Worm (Caenorhabditis elegans) whole organism, L1 larva: ENCODE measurements around the gene R05D3.8.

Experiments
- C16A3.4 ChIP-seq: fragments of 150-350 bp; optimal IDR thresholded peaks from 2 replicates; lab custom pipeline; 2014; ENCODE audit warnings: missing biosample characterization, missing genetic modification characterization
- F16B12.6 ChIP-seq: fragments of 150-350 bp; optimal IDR thresholded peaks from 2 replicates; lab custom pipeline; 2014; ENCODE audit warnings: missing biosample characterization, missing genetic modification characterization
- aha-1 ChIP-seq: fragments of 150-350 bp; optimal IDR thresholded peaks from 2 replicates; lab custom pipeline; 2014; ENCODE audit warnings: missing biosample characterization, missing genetic modification characterization
- alr-1 ChIP-seq: fragments of 200-800 bp; sonication (Bioruptor generic); optimal IDR thresholded peaks from 2 replicates; lab custom pipeline; 2018; ENCODE audit warnings: borderline replicate concordance, mild to moderate bottlenecking, missing genetic modification characterization, missing compliant biosample characterization
- blmp-1 ChIP-seq: fragments of 150-350 bp; optimal IDR thresholded peaks from 2 replicates; lab custom pipeline; 2014; ENCODE audit warnings: missing biosample characterization, missing genetic modification characterization
- ceh-63 ChIP-seq: fragments of 200-800 bp; sonication (Bioruptor generic); optimal IDR thresholded peaks from 2 replicates; lab custom pipeline; 2018; ENCODE audit warnings: mild to moderate bottlenecking, missing genetic modification characterization, missing compliant biosample characterization
- ceh-88 ChIP-seq: fragments of 200-800 bp; sonication (Bioruptor generic); IDR thresholded peaks from 2 replicates; pipeline ENCODE4 v1.3.6; 2022; ENCODE audit warnings: missing genetic modification characterization, missing compliant biosample characterization
- ceh-90 ChIP-seq: sonication (generic microtip); optimal IDR thresholded peaks from 2 replicates; lab custom pipeline; 2016; ENCODE audit warnings: missing genetic modification characterization, missing compliant biosample characterization
- dsc-1 ChIP-seq: sonication (generic microtip); optimal IDR thresholded peaks from 2 replicates; lab custom pipeline; 2016; ENCODE audit warnings: mild to moderate bottlenecking, missing genetic modification characterization, missing compliant biosample characterization
- efl-1 ChIP-seq, 4 experiments: fragments of 150-350 bp; optimal IDR thresholded peaks in 3 of 4; peaks in 1 of 4; 1 replicate in 1 of 4; 2 replicates in 3 of 4; lab custom pipeline; 2014; ENCODE audit warnings: missing biosample characterization in 2 of 4, missing genetic modification characterization in 2 of 4, missing genetic modification reagents in 2 of 4
- elt-2 ChIP-seq: sonication (generic microtip); optimal IDR thresholded peaks from 2 replicates; lab custom pipeline; 2016; ENCODE audit warnings: missing genetic modification characterization, mild to moderate bottlenecking, inconsistent platforms, missing compliant biosample characterization, missing genetic modification reagents
- elt-3 ChIP-seq, 6 experiments: fragments of 150-350 bp in 1 of 6; sonication (generic microtip); optimal IDR thresholded peaks; 2 replicates each; lab custom pipeline; 2017 to 2018; ENCODE audit warnings: missing biosample characterization in 6 of 6, missing genetic modification characterization in 6 of 6, inconsistent platforms in 1 of 6
- fkh-10 ChIP-seq: sonication (generic microtip); optimal IDR thresholded peaks from 2 replicates; lab custom pipeline; 2017; ENCODE audit warnings: missing biosample characterization, missing genetic modification reagents, missing genetic modification characterization
- hlh-4 ChIP-seq: sonication (generic microtip); optimal IDR thresholded peaks from 2 replicates; lab custom pipeline; 2016; ENCODE audit warnings: mild to moderate bottlenecking, missing genetic modification characterization, missing compliant biosample characterization
- hpl-2 ChIP-seq: fragments of 150-350 bp; optimal IDR thresholded peaks from 2 replicates; lab custom pipeline; 2014; ENCODE audit warnings: missing biosample characterization, missing genetic modification reagents, missing genetic modification characterization
- irx-1 ChIP-seq: sonication (generic microtip); optimal IDR thresholded peaks from 2 replicates; lab custom pipeline; 2016; ENCODE audit warnings: missing genetic modification characterization, missing compliant biosample characterization
- jun-1 ChIP-seq: fragments of 150-350 bp; optimal IDR thresholded peaks from 2 replicates; lab custom pipeline; 2014; ENCODE audit warnings: missing biosample characterization, missing genetic modification reagents, missing genetic modification characterization
- lin-14 ChIP-seq: fragments of 200-800 bp; sonication (Bioruptor generic); optimal IDR thresholded peaks from 2 replicates; lab custom pipeline; 2018; ENCODE audit warnings: mild to moderate bottlenecking, missing genetic modification characterization, moderate library complexity, missing compliant biosample characterization
- lin-15B ChIP-seq: fragments of 150-350 bp; sonication (generic microtip); optimal IDR thresholded peaks from 3 replicates; lab custom pipeline; 2014; ENCODE audit warnings: missing biosample characterization, missing genetic modification characterization
- lin-35 ChIP-seq, 2 experiments: fragments of 150-350 bp; optimal IDR thresholded peaks; 2 replicates each; lab custom pipeline; 2014; ENCODE audit warnings: missing biosample characterization in 2 of 2, missing genetic modification characterization in 2 of 2, missing genetic modification reagents in 2 of 2
- lir-3 ChIP-seq: sonication (generic microtip); optimal IDR thresholded peaks from 2 replicates; lab custom pipeline; 2016; ENCODE audit warnings: mild to moderate bottlenecking, missing genetic modification characterization, moderate library complexity, missing compliant biosample characterization; ENCODE audit not compliant: poor library complexity
- lsy-2 ChIP-seq, 2 experiments: fragments of 150-350 bp; optimal IDR thresholded peaks; 2 replicates each; lab custom pipeline; 2014; ENCODE audit warnings: missing biosample characterization in 2 of 2, missing genetic modification characterization in 2 of 2
- mdl-1 ChIP-seq, 2 experiments: fragments of 150-350 bp; optimal IDR thresholded peaks; 2 replicates each; lab custom pipeline; 2014 to 2017; ENCODE audit warnings: missing biosample characterization in 2 of 2, missing genetic modification characterization in 2 of 2, inconsistent platforms in 1 of 2
- mep-1 ChIP-seq: fragments of 150-350 bp; optimal IDR thresholded peaks from 2 replicates; lab custom pipeline; 2014; ENCODE audit warnings: missing biosample characterization, missing genetic modification characterization
- nhr-19 ChIP-seq: fragments of 200-800 bp; sonication (Bioruptor generic); conservative IDR thresholded peaks from 2 replicates; pipeline ENCODE4 v1.3.6; 2022; ENCODE audit warnings: missing genetic modification characterization, missing compliant biosample characterization
- nhr-20 ChIP-seq: sonication (generic microtip); optimal IDR thresholded peaks from 2 replicates; lab custom pipeline; 2016; ENCODE audit warnings: mild to moderate bottlenecking, missing genetic modification characterization, missing compliant biosample characterization
- nhr-237 ChIP-seq: fragments of 150-350 bp; optimal IDR thresholded peaks from 2 replicates; lab custom pipeline; 2014; ENCODE audit warnings: missing biosample characterization, missing genetic modification characterization
- nhr-28 ChIP-seq: fragments of 150-350 bp; optimal IDR thresholded peaks from 2 replicates; lab custom pipeline; 2014; ENCODE audit warnings: missing biosample characterization, missing genetic modification characterization
- nhr-47 ChIP-seq: sonication (generic microtip); optimal IDR thresholded peaks from 2 replicates; lab custom pipeline; 2016; ENCODE audit warnings: mild to moderate bottlenecking, missing genetic modification characterization, moderate library complexity, missing compliant biosample characterization
- nhr-71 ChIP-seq: sonication (generic microtip); optimal IDR thresholded peaks from 2 replicates; lab custom pipeline; 2016; ENCODE audit warnings: mild to moderate bottlenecking, missing genetic modification characterization, moderate library complexity, missing compliant biosample characterization
- nhr-77 ChIP-seq: fragments of 150-350 bp; optimal IDR thresholded peaks from 2 replicates; lab custom pipeline; 2014; ENCODE audit warnings: missing biosample characterization, missing genetic modification characterization
- nhr-90 ChIP-seq: sonication (generic microtip); optimal IDR thresholded peaks from 2 replicates; lab custom pipeline; 2016; ENCODE audit warnings: mild to moderate bottlenecking, missing genetic modification characterization, missing compliant biosample characterization; ENCODE audit not compliant: poor library complexity
- pag-3 ChIP-seq: sonication (generic microtip); optimal IDR thresholded peaks from 2 replicates; lab custom pipeline; 2017; ENCODE audit warnings: missing genetic modification characterization, mild to moderate bottlenecking, missing compliant biosample characterization, antibody characterized with exemption, borderline replicate concordance; ENCODE audit not compliant: insufficient read depth
- pax-3 ChIP-seq: fragments of 200-800 bp; sonication (Bioruptor generic); optimal IDR thresholded peaks from 2 replicates; lab custom pipeline; 2018; ENCODE audit warnings: mild to moderate bottlenecking, missing genetic modification characterization, moderate library complexity, missing compliant biosample characterization
- pqm-1 ChIP-seq: sonication (generic microtip); optimal IDR thresholded peaks from 3 replicates; lab custom pipeline; 2017; ENCODE audit warnings: missing biosample characterization, missing genetic modification characterization
- skn-1 ChIP-seq: fragments of 150-350 bp; optimal IDR thresholded peaks from 2 replicates; lab custom pipeline; 2014; ENCODE audit warnings: missing biosample characterization, missing genetic modification characterization
- snu-23 ChIP-seq: sonication (generic microtip); optimal IDR thresholded peaks from 2 replicates; lab custom pipeline; 2016; ENCODE audit warnings: missing genetic modification characterization, missing compliant biosample characterization
- swsn-7 ChIP-seq: sonication (generic microtip); optimal IDR thresholded peaks from 2 replicates; lab custom pipeline; 2016; ENCODE audit warnings: missing genetic modification characterization, missing compliant biosample characterization
- tlp-1 ChIP-seq: fragments of 150-350 bp; optimal IDR thresholded peaks from 2 replicates; lab custom pipeline; 2014; ENCODE audit warnings: missing biosample characterization, missing genetic modification characterization
- unc-30 ChIP-seq: sonication (generic microtip); optimal IDR thresholded peaks from 2 replicates; lab custom pipeline; 2017; ENCODE audit warnings: missing biosample characterization, missing genetic modification characterization
- unc-62 ChIP-seq: fragments of 150-350 bp; optimal IDR thresholded peaks from 2 replicates; lab custom pipeline; 2014; ENCODE audit warnings: missing biosample characterization, missing genetic modification reagents, missing genetic modification characterization
- unc-86 ChIP-seq: sonication (generic microtip); optimal IDR thresholded peaks from 2 replicates; lab custom pipeline; 2016; ENCODE audit warnings: missing genetic modification characterization, missing compliant biosample characterization
- unc-98 ChIP-seq: fragments of 200-800 bp; sonication (Bioruptor generic); IDR thresholded peaks from 2 replicates; pipeline ENCODE4 v1.3.6; 2022; ENCODE audit warnings: missing genetic modification characterization, missing compliant biosample characterization
- vab-15 ChIP-seq: sonication (generic microtip); optimal IDR thresholded peaks from 2 replicates; lab custom pipeline; 2017; ENCODE audit warnings: missing genotype, mild to moderate bottlenecking, missing genetic modification characterization, missing compliant biosample characterization
- zag-1 ChIP-seq: fragments of 150-350 bp; optimal IDR thresholded peaks from 2 replicates; lab custom pipeline; 2014; ENCODE audit warnings: missing biosample characterization, missing genetic modification characterization
- zip-4 ChIP-seq: fragments of 200-800 bp; sonication (Bioruptor generic); optimal IDR thresholded peaks from 2 replicates; lab custom pipeline; 2018; ENCODE audit warnings: mild to moderate bottlenecking, missing genetic modification characterization, moderate library complexity, missing compliant biosample characterization
- ztf-11 ChIP-seq, 2 experiments: sonication (generic microtip); optimal IDR thresholded peaks; 2 replicates each; lab custom pipeline; 2016 to 2017; ENCODE audit warnings: missing genetic modification characterization in 2 of 2, missing biosample characterization in 1 of 2, missing compliant biosample characterization in 1 of 2
- ztf-4 ChIP-seq: fragments of 150-350 bp; optimal IDR thresholded peaks from 2 replicates; lab custom pipeline; 2014; ENCODE audit warnings: missing biosample characterization, missing genetic modification characterization

The R05D3.8 gene

ce11 chrIII:8402633-8403032, 44.5 kb upstream of the R05D3.8 start:
- TF ChIP-seq lin-15B (no peak), ztf-11 (tag; optimal IDR thresholded peaks at IDR 0.05; lab: Kevin White, UChicago) (no peak), dsc-1 (tag; lab: Kevin White, UChicago) (no peak)

- no peak for TF ChIP-seq C16A3.4 (tag; lab: Kevin White, UChicago)
- TF ChIP-seq elt-3 (tag; optimal IDR thresholded peaks at IDR 0.05; lab: Kevin White, UChicago), result no peak
- no peak for TF ChIP-seq lin-35 (GFP tag; optimal IDR thresholded peaks at IDR 0.05; lab: Kevin White, UChicago)
- TF ChIP-seq nhr-77, result no peak
- no peak for TF ChIP-seq mep-1
- TF ChIP-seq swsn-7 (tag; lab: Kevin White, UChicago), result no peak
- no peak for TF ChIP-seq lir-3 (tag; lab: Kevin White, UChicago)
- TF ChIP-seq alr-1 (tag; lab: Kevin White, UChicago), result no peak
- no peak for TF ChIP-seq vab-15 (tag; lab: Kevin White, UChicago)
- TF ChIP-seq lsy-2 (tag; optimal IDR thresholded peaks at IDR 0.05; lab: Kevin White, UChicago), result no peak
- no peak for TF ChIP-seq pqm-1 (tag; lab: Kevin White, UChicago)
Measured at ce11 chrIII:8401887-8402286, 43.8 kb upstream of the R05D3.8 start, which contains the start of gene lap-1. TSS of gene lap-1 (minus strand) at chrIII:8401928.

ce11 chrIII:8400478-8400877, 42.4 kb upstream of the R05D3.8 start:
- TF ChIP-seq lin-35 (GFP tag; optimal IDR thresholded peaks at IDR 0.05; lab: Kevin White, UChicago) (no peak), snu-23 (GFP tag; lab: Kevin White, UChicago) (no peak), fkh-10 (GFP tag; lab: Kevin White, UChicago) (no peak), mdl-1 (tag; optimal IDR thresholded peaks at IDR 0.05; lab: Kevin White, UChicago) (peak in 1 of 2 experiments; percentile 23), tlp-1 (tag; lab: Kevin White, UChicago) (peak; percentile 79), unc-86 (tag; lab: Kevin White, UChicago) (no peak), ceh-90 (tag; lab: Kevin White, UChicago) (no peak), nhr-90 (tag; lab: Kevin White, UChicago) (no peak), irx-1 (no peak), pax-3 (tag; lab: Kevin White, UChicago) (no peak), unc-30 (tag; lab: Kevin White, UChicago) (no peak), lsy-2 (tag; optimal IDR thresholded peaks at IDR 0.05; lab: Kevin White, UChicago) (no peak), elt-3 (tag; optimal IDR thresholded peaks at IDR 0.05; lab: Kevin White, UChicago) (no peak), lin-15B (no peak), F16B12.6 (tag; lab: Kevin White, UChicago) (no peak), hlh-4 (tag; lab: Kevin White, UChicago) (no peak), nhr-71 (tag; lab: Kevin White, UChicago) (peak; percentile 11), unc-62 (no peak), ceh-63 (GFP tag; lab: Kevin White, UChicago) (no peak), nhr-19 (GFP tag; lab: Robert Waterston, UW) (no peak), zip-4 (GFP tag; lab: Kevin White, UChicago) (no peak), lin-14 (GFP tag; lab: Kevin White, UChicago) (peak; percentile 7), pqm-1 (tag; lab: Kevin White, UChicago) (peak; percentile 97), efl-1 (optimal IDR thresholded peaks at IDR 0.05; lab: Kevin White, UChicago) (no peak), efl-1 (GFP tag; optimal IDR thresholded peaks at IDR 0.05 in 1 of 2; lab: Kevin White, UChicago) (peak in 1 of 2 experiments; percentile 78), nhr-237 (tag; lab: Kevin White, UChicago) (no peak), nhr-47 (tag; lab: Kevin White, UChicago) (no peak), blmp-1 (no peak), ztf-11 (tag; optimal IDR thresholded peaks at IDR 0.05; lab: Kevin White, UChicago) (no peak), hpl-2 (GFP tag; lab: Kevin White, UChicago) (no peak), pag-3 (tag; lab: Kevin White, UChicago) (no peak), aha-1 (tag; lab: Kevin White, UChicago) (no peak), elt-2 (tag; lab: Kevin White, UChicago) (peak; percentile 97), ceh-88 (GFP tag; lab: Robert Waterston, UW) (no peak), vab-15 (tag; lab: Kevin White, UChicago) (no peak), zag-1 (tag; lab: Kevin White, UChicago) (no peak), skn-1 (no peak), nhr-20 (tag; lab: Kevin White, UChicago) (peak; percentile 26), unc-98 (GFP tag; lab: Robert Waterston, UW) (no peak), nhr-28 (tag; lab: Kevin White, UChicago) (no peak), ztf-4 (tag; lab: Kevin White, UChicago) (no peak), jun-1 (peak; percentile 44)
